Fruit fly (Drosophila melanogaster): ENCODE measurements around the gene CG10097.
A peak's percentile ranks its signal among the peaks of the same experiment; 100 is the strongest.

CG10097 gene

dm6 chr3R:12356044-12356443 is 39.7 kb downstream of the CG10097 start, which contains the start of gene MBD-R2 (continued):
- TF ChIP-seq CG34224 (GFP tag; IDR thresholded peaks at IDR 0.05; ENCODE audit: partially characterized antibody) (peak; percentile 66; the same call in 2 of the 3 replicates), Nf-YC (tag; optimal IDR thresholded peaks at IDR 0.05) (peak; percentile 24), CG17912 (GFP tag; optimal IDR thresholded peaks at IDR 0.05) (no peak), pum (GFP tag; optimal IDR thresholded peaks at IDR 0.05) (no peak), Dref (GFP tag; IDR thresholded peaks at IDR 0.05) (peak; percentile 67), ac (GFP tag; optimal IDR thresholded peaks at IDR 0.05) (no peak), Bgb (GFP tag; IDR thresholded peaks at IDR 0.05; ENCODE audit: partially characterized antibody) (peak; percentile 67), amos (GFP tag; IDR thresholded peaks at IDR 0.05; ENCODE audit: partially characterized antibody) (peak; percentile 75), CG9797 (GFP tag; optimal IDR thresholded peaks at IDR 0.05) (peak; percentile 60), CG10267 (tag; optimal IDR thresholded peaks at IDR 0.05) (peak; percentile 41), Dll (GFP tag; IDR thresholded peaks at IDR 0.05; ENCODE audit: partially characterized antibody) (peak; percentile 78), CG31441 (GFP tag; IDR thresholded peaks at IDR 0.05) (peak; percentile 25; the same call in 1 of the 2 replicates), PHDP (tag; optimal IDR thresholded peaks at IDR 0.05) (peak; percentile 11), tna (GFP tag; IDR thresholded peaks at IDR 0.05; ENCODE audit: partially characterized antibody) (peak; percentile 28; the same call in 1 of the 2 replicates), Max (GFP tag; optimal IDR thresholded peaks at IDR 0.05) (peak; percentile 14), CG6791 (GFP tag; IDR thresholded peaks at IDR 0.05; ENCODE audit: partially characterized antibody) (0 out of 3 replicates have a peak, but pooled peaks have one; percentile 34), sens (GFP tag) (peak; percentile 73), sna (GFP tag; IDR thresholded peaks at IDR 0.05; ENCODE audit: partially characterized antibody) (peak; percentile 42; the same call in 1 of the 2 replicates), Pdp1 (GFP tag; optimal IDR thresholded peaks at IDR 0.05) (peak in 1 of 2 experiments; percentile 21), CoRest (tag; optimal IDR thresholded peaks at IDR 0.05) (peak; percentile 19), lab (GFP tag; optimal IDR thresholded peaks at IDR 0.05) (no peak), Adf1 (GFP tag; IDR thresholded peaks at IDR 0.05) (no peak), Bteb2 (GFP tag; optimal IDR thresholded peaks at IDR 0.05) (no peak)

- TF ChIP-seq pros (GFP tag; optimal IDR thresholded peaks at IDR 0.05) (no peak), ci (GFP tag; IDR thresholded peaks at IDR 0.05) (no peak), dysf (GFP tag; IDR thresholded peaks at IDR 0.05) (no peak), ind (GFP tag; optimal IDR thresholded peaks at IDR 0.05) (no peak), CG18599 (GFP tag; optimal IDR thresholded peaks at IDR 0.05) (no peak), Hr3 (GFP tag; optimal IDR thresholded peaks at IDR 0.05) (no peak), CG6813 (GFP tag; optimal IDR thresholded peaks at IDR 0.05) (no peak), cwo (GFP tag; optimal IDR thresholded peaks at IDR 0.05) (no peak), CG32532 (GFP tag; IDR thresholded peaks at IDR 0.05) (no peak), Hmx (GFP tag; optimal IDR thresholded peaks at IDR 0.05) (no peak), vvl (GFP tag; IDR thresholded peaks at IDR 0.05) (no peak), tap (tag; optimal IDR thresholded peaks at IDR 0.05) (no peak)
These were observed 43.8 kb downstream of the CG10097 start, which contains the start of gene CG10041 for dm6 chr3R:12352003-12352402. Gene CG10041, minus strand, starts transcription at chr3R:12352103.

dm6 chr3R:12350497-12350896 is 45.3 kb downstream of the CG10097 start, which contains the start of gene CG10038:
Gene CG10038, minus strand, starts transcription at chr3R:12350644.
- peak; percentile 15 for TF ChIP-seq Side (GFP tag; optimal IDR thresholded peaks at IDR 0.05)
- no peak for TF ChIP-seq jing (GFP tag; optimal IDR thresholded peaks at IDR 0.05)
- peak; percentile 69 for TF ChIP-seq nmo (GFP tag; optimal IDR thresholded peaks at IDR 0.05)
- no peak for TF ChIP-seq CG9215 (GFP tag; IDR thresholded peaks at IDR 0.05)
- no peak for TF ChIP-seq pb (GFP tag; optimal IDR thresholded peaks at IDR 0.05)
- no peak for TF ChIP-seq CG17359 (tag; optimal IDR thresholded peaks at IDR 0.05)
- no peak for TF ChIP-seq dati (GFP tag; IDR thresholded peaks at IDR 0.05)
- TF ChIP-seq Pdp1 (GFP tag; optimal IDR thresholded peaks at IDR 0.05): peak in 1 of 2 experiments; percentile 15
- TF ChIP-seq CG11504 (tag; optimal IDR thresholded peaks at IDR 0.05): peak; percentile 61
- TF ChIP-seq CG8944 (GFP tag; optimal IDR thresholded peaks at IDR 0.05): no peak
- TF ChIP-seq Neu2 (GFP tag; optimal IDR thresholded peaks at IDR 0.05; ENCODE audit: borderline replicate concordance): no peak
- TF ChIP-seq ind (GFP tag; optimal IDR thresholded peaks at IDR 0.05): peak; percentile 30
- no peak for TF ChIP-seq E2f1 (GFP tag; IDR thresholded peaks at IDR 0.05)
- no peak for TF ChIP-seq emc (GFP tag; optimal IDR thresholded peaks at IDR 0.05)
- TF ChIP-seq knrl (GFP tag; IDR thresholded peaks at IDR 0.05; ENCODE audit: partially characterized antibody): peak; percentile 96
- peak; percentile 55 for TF ChIP-seq CG3847 (GFP tag; IDR thresholded peaks at IDR 0.05)
